Fruit fly (Drosophila melanogaster): ENCODE results near the gene Adhr.

- TF ChIP-seq Sin3A (optimal IDR thresholded peaks at IDR 0.05) (no peak), Myc (optimal IDR thresholded peaks at IDR 0.05) (no peak), h (optimal IDR thresholded peaks at IDR 0.05) (no peak)
These were observed 17.4 kb downstream of the Adhr start for dm6 chr2L:14632799-14633198.
